Worm (Caenorhabditis elegans) whole organism, young adult: ENCODE data around the gene unc-53.

ENCODE experiments used
- F57C9.4 ChIP-seq: sonication (generic microtip); optimal IDR thresholded peaks from 2 replicates; lab custom pipeline; 2017; ENCODE audit warnings: mild to moderate bottlenecking, missing genetic modification characterization, missing compliant biosample characterization
- ZK185.1 ChIP-seq: sonication (generic microtip); optimal IDR thresholded peaks from 2 replicates; lab custom pipeline; 2016; ENCODE audit warnings: mild to moderate bottlenecking, missing genetic modification characterization, missing compliant biosample characterization; ENCODE audit not compliant: poor library complexity, severe bottlenecking
- ceh-100 ChIP-seq: fragments of 200-800 bp; sonication (Bioruptor generic); IDR thresholded peaks from 2 replicates; pipeline ENCODE4 v1.3.6; 2022; ENCODE audit warnings: missing genetic modification reagents, missing genetic modification characterization, missing compliant biosample characterization
- ceh-58 ChIP-seq: fragments of 200-800 bp; sonication (Bioruptor generic); IDR thresholded peaks from 2 replicates; pipeline ENCODE4 v1.3.6; 2022; ENCODE audit warnings: missing genetic modification characterization, missing compliant biosample characterization
- dpl-1 ChIP-seq: fragments of 150-350 bp; optimal IDR thresholded peaks from 2 replicates; lab custom pipeline; 2014; ENCODE audit warnings: missing biosample characterization, missing genetic modification reagents, missing genetic modification characterization
- efl-1 ChIP-seq: fragments of 150-350 bp; optimal IDR thresholded peaks from 2 replicates; lab custom pipeline; 2014; ENCODE audit warnings: missing biosample characterization, missing genetic modification reagents, missing genetic modification characterization

ce11 chrII:11135773-11136172 is 46.5 kb upstream of the unc-53 start:
- TF ChIP-seq F57C9.4 (tag; lab: Kevin White, UChicago) (no peak), dpl-1 (GFP tag; lab: Kevin White, UChicago) (no peak), ZK185.1 (no peak), efl-1 (GFP tag; lab: Kevin White, UChicago) (no peak), ceh-100 (GFP tag; lab: Robert Waterston, UW) (no peak), ceh-58 (GFP tag; lab: Robert Waterston, UW) (no peak)
